Fruit fly (Drosophila melanogaster) whole organism, embryonic: ENCODE data around the gene CG43931.

Experiments used
- Abd-B ChIP-seq: fragments of 200-800 bp; sonication (Bioruptor generic); optimal IDR thresholded peaks from 2 replicates; lab custom pipeline; 2018; ENCODE audit warnings: missing biosample characterization, mild to moderate bottlenecking, missing genetic modification characterization, moderate library complexity
- Aef1 ChIP-seq: fragments of 200-800 bp; sonication (Bioruptor generic); IDR thresholded peaks from 3 replicates; pipeline ENCODE4 v1.3.6; 2022; ENCODE audit warnings: missing biosample characterization, missing genetic modification characterization
- CG17802 ChIP-seq: fragments of 200-800 bp; sonication (Bioruptor generic); optimal IDR thresholded peaks from 2 replicates; lab custom pipeline; 2018; ENCODE audit warnings: missing biosample characterization, mild to moderate bottlenecking, missing genetic modification characterization, moderate library complexity
- CG8478 ChIP-seq: fragments of >200 bp; optimal IDR thresholded peaks from 2 replicates; lab custom pipeline; 2018
- CkIIα-i1 ChIP-seq: fragments of 200-800 bp; sonication (Bioruptor generic); IDR thresholded peaks from 2 replicates; pipeline ENCODE4 v1.3.6; 2022; ENCODE audit warnings: missing biosample characterization, missing genetic modification characterization
- H2.0 ChIP-seq: fragments of 200-800 bp; sonication (Bioruptor generic); IDR thresholded peaks from 2 replicates; pipeline ENCODE4 v1.3.6; 2022; ENCODE audit warnings: missing biosample characterization, missing genetic modification characterization
- Side ChIP-seq: fragments of 200-800 bp; sonication (Bioruptor generic); optimal IDR thresholded peaks from 2 replicates; lab custom pipeline; 2016; ENCODE audit warnings: missing biosample characterization, missing genetic modification characterization
- lilli ChIP-seq: fragments of 200-800 bp; sonication (Bioruptor generic); optimal IDR thresholded peaks from 3 replicates; lab custom pipeline; 2016; ENCODE audit warnings: missing biosample characterization, missing genetic modification characterization
- nerfin-2 ChIP-seq: fragments of 200-800 bp; sonication (Bioruptor generic); IDR thresholded peaks from 2 replicates; pipeline ENCODE4 v1.3.6; 2022; ENCODE audit warnings: missing biosample characterization, missing genetic modification characterization; ENCODE audit not compliant: partially characterized antibody

DNA sequence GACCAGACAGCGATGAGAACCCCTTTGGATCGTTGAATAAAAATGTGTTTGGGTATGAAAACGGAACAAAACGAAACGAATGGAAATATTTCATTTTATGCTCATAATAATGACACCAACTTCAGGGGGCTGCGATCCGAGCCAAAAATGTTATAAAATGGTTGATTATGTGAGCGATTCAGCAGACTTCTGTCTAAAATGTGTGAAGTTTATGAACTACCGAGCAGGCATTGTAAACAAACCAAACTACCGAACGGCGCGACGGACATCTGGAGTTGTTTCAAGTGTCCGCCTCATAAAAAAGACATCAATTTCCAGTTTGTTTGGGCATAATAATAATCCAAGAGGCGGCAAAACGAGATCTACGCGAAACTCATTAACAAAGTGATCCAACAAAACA is 23.1 kb downstream of the CG43931 start:
- peak; percentile 45 for TF ChIP-seq Abd-B (GFP tag; lab: Kevin White, UChicago)
- TF ChIP-seq Aef1: no peak
- no peak for TF ChIP-seq H2.0
- TF ChIP-seq nerfin-2 (GFP tag; lab: Robert Waterston, UW): no peak
- no peak for TF ChIP-seq CkIIα-i1 (GFP tag; lab: Robert Waterston, UW)
- TF ChIP-seq CG8478 (lab: Kevin White, UChicago): no peak
- no peak for TF ChIP-seq lilli
- no peak for TF ChIP-seq Side (GFP tag; lab: Kevin White, UChicago)
- TF ChIP-seq CG17802 (tag; lab: Kevin White, UChicago): no peak
